Worm (Caenorhabditis elegans): Measurements from ENCODE around the gene Y25C1A.13.

Gene Y25C1A.13

ce11 chrII:3100546-3100945 lies 10.5 kb downstream of the Y25C1A.13 start, which contains the start of gene srg-24:
srg-24 (minus strand) TSS chrII:3100646.
- no peak for TF ChIP-seq R02D3.7 (tag; optimal IDR thresholded peaks at IDR 0.05)
- no peak for TF ChIP-seq dmd-4 (tag; optimal IDR thresholded peaks at IDR 0.05)
- no peak for TF ChIP-seq nhr-129 (tag; optimal IDR thresholded peaks at IDR 0.05)
- TF ChIP-seq C34F6.9 (tag; optimal IDR thresholded peaks at IDR 0.05), result no peak
- no peak for TF ChIP-seq sem-4 (tag; optimal IDR thresholded peaks at IDR 0.05)
- no peak for TF ChIP-seq Y55F3AM.14 (GFP tag; optimal IDR thresholded peaks at IDR 0.05)
- TF ChIP-seq zag-1 (tag; optimal IDR thresholded peaks at IDR 0.05), result no peak
- no peak for TF ChIP-seq fos-1 (tag; optimal IDR thresholded peaks at IDR 0.05)
- no peak for TF ChIP-seq nhr-237 (tag; optimal IDR thresholded peaks at IDR 0.05)
- no peak for TF ChIP-seq sma-9 (GFP tag; optimal IDR thresholded peaks at IDR 0.05)
- no peak for TF ChIP-seq sma-9 (tag; optimal IDR thresholded peaks at IDR 0.05)
- no peak for TF ChIP-seq egl-27 (tag; optimal IDR thresholded peaks at IDR 0.05)
- no peak for TF ChIP-seq nhr-12 (tag; optimal IDR thresholded peaks at IDR 0.05)
- no peak for TF ChIP-seq nhr-23 (tag; optimal IDR thresholded peaks at IDR 0.05)
- TF ChIP-seq elt-3 (tag; optimal IDR thresholded peaks at IDR 0.05), result no peak
- no peak for TF ChIP-seq alr-1 (tag; optimal IDR thresholded peaks at IDR 0.05)
- TF ChIP-seq gmeb-1 (tag; optimal IDR thresholded peaks at IDR 0.05), result no peak
- no peak for TF ChIP-seq mbf-1 (tag; optimal IDR thresholded peaks at IDR 0.05)
- no peak for TF ChIP-seq skn-1 (tag; optimal IDR thresholded peaks at IDR 0.05)

DNA sequence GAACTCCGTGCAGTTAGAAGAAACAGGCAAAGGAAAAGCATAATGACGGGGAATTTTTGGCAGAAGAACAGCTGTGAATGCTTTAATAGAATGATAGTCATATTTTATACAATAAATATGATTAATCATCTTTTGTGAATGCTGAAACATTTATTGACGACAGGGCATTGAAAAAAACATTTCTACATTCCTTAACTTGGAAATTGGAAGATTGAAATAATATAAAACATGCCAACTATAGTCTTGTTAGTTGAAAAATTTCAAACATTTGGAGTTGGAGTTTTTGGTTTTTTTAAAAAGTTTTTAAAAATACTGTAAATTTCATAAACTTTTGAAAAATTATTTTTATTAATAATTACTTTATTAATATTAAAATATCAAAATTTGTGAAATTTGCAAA lies 14.2 kb downstream of the Y25C1A.13 start, which contains the start of gene Y25C1A.14:
Y25C1A.14 (minus strand) TSS at position 101 of the 400 bp plus-strand sequence.
- no peak for TF ChIP-seq C34F6.9 (tag; optimal IDR thresholded peaks at IDR 0.05)
- no peak for TF ChIP-seq nhr-77 (tag; optimal IDR thresholded peaks at IDR 0.05)
- no peak for TF ChIP-seq aly-2 (tag; optimal IDR thresholded peaks at IDR 0.05)
- TF ChIP-seq sma-9 (GFP tag; optimal IDR thresholded peaks at IDR 0.05), result no peak
- TF ChIP-seq sma-9 (tag; optimal IDR thresholded peaks at IDR 0.05), result no peak
- TF ChIP-seq nhr-237 (tag; optimal IDR thresholded peaks at IDR 0.05), result no peak
- TF ChIP-seq gmeb-1 (tag; optimal IDR thresholded peaks at IDR 0.05), result no peak
- TF ChIP-seq nhr-10 (tag; optimal IDR thresholded peaks at IDR 0.05), result no peak
- no peak for TF ChIP-seq ama-1 (optimal IDR thresholded peaks at IDR 0.05)
- TF ChIP-seq unc-62 (GFP tag; optimal IDR thresholded peaks at IDR 0.05), result no peak
- no peak for TF ChIP-seq sem-4 (tag; optimal IDR thresholded peaks at IDR 0.05)
- no peak for TF ChIP-seq lin-11 (tag; optimal IDR thresholded peaks at IDR 0.05)
- no peak for TF ChIP-seq sma-3 (GFP tag; optimal IDR thresholded peaks at IDR 0.05)

ce11 chrII:3096060-3096459 lies 15.0 kb downstream of the Y25C1A.13 start, which contains the start of gene srg-23:
srg-23 (minus strand) TSS chrII:3096160.
- no peak for TF ChIP-seq lin-13 (GFP tag; optimal IDR thresholded peaks at IDR 0.05)
- TF ChIP-seq C34F6.9 (tag; optimal IDR thresholded peaks at IDR 0.05), result no peak
- no peak for TF ChIP-seq ztf-4 (tag; optimal IDR thresholded peaks at IDR 0.05)
- TF ChIP-seq zag-1 (tag; optimal IDR thresholded peaks at IDR 0.05), result no peak
- TF ChIP-seq mdl-1 (tag; optimal IDR thresholded peaks at IDR 0.05), result no peak
- TF ChIP-seq mbf-1 (tag; optimal IDR thresholded peaks at IDR 0.05), result no peak
- no peak for TF ChIP-seq lsy-2 (tag; optimal IDR thresholded peaks at IDR 0.05)
- TF ChIP-seq egl-27 (tag; optimal IDR thresholded peaks at IDR 0.05), result no peak
- TF ChIP-seq sem-4 (tag; optimal IDR thresholded peaks at IDR 0.05), result no peak
- no peak for TF ChIP-seq alr-1 (tag; optimal IDR thresholded peaks at IDR 0.05)

- TF ChIP-seq nhr-23 (tag; optimal IDR thresholded peaks at IDR 0.05), result no peak
- no peak for TF ChIP-seq skn-1 (tag; optimal IDR thresholded peaks at IDR 0.05)
- TF ChIP-seq mbf-1 (tag; optimal IDR thresholded peaks at IDR 0.05), result no peak
- TF ChIP-seq mdl-1 (tag; optimal IDR thresholded peaks at IDR 0.05), result no peak
- TF ChIP-seq ZK546.5 (tag; optimal IDR thresholded peaks at IDR 0.05), result no peak
- no peak for TF ChIP-seq nhr-77 (tag; optimal IDR thresholded peaks at IDR 0.05)
- TF ChIP-seq fos-1 (tag; optimal IDR thresholded peaks at IDR 0.05), result no peak
- TF ChIP-seq lin-13 (GFP tag; optimal IDR thresholded peaks at IDR 0.05), result no peak
- TF ChIP-seq alr-1 (tag; optimal IDR thresholded peaks at IDR 0.05), result no peak
- no peak for TF ChIP-seq elt-3 (tag; optimal IDR thresholded peaks at IDR 0.05)
- no peak for TF ChIP-seq ceh-16 (tag; optimal IDR thresholded peaks at IDR 0.05)
- TF ChIP-seq sem-4 (tag; optimal IDR thresholded peaks at IDR 0.05), result no peak
- no peak for TF ChIP-seq ztf-11 (tag; optimal IDR thresholded peaks at IDR 0.05)
- no peak for TF ChIP-seq ztf-1 (GFP tag; conservative IDR thresholded peaks at IDR 0.05)
- TF ChIP-seq egl-27 (tag; optimal IDR thresholded peaks at IDR 0.05), result no peak
- TF ChIP-seq lsy-2 (tag; optimal IDR thresholded peaks at IDR 0.05), result no peak
These were observed 17.7 kb downstream of the Y25C1A.13 start, which contains the start of gene srg-22 for ce11 chrII:3093352-3093751. srg-22 (minus strand) TSS chrII:3093452.

- no peak for TF ChIP-seq nhr-23 (tag; optimal IDR thresholded peaks at IDR 0.05)
- TF ChIP-seq F13H6.1 (tag; optimal IDR thresholded peaks at IDR 0.05), result no peak
- TF ChIP-seq mbf-1 (tag; optimal IDR thresholded peaks at IDR 0.05), result no peak
- TF ChIP-seq unc-62 (GFP tag; optimal IDR thresholded peaks at IDR 0.05), result no peak
- no peak for TF ChIP-seq ZK546.5 (tag; optimal IDR thresholded peaks at IDR 0.05)
- no peak for TF ChIP-seq ztf-1 (GFP tag; conservative IDR thresholded peaks at IDR 0.05)
- no peak for TF ChIP-seq ama-1 (optimal IDR thresholded peaks at IDR 0.05)
- TF ChIP-seq nhr-129 (tag; optimal IDR thresholded peaks at IDR 0.05), result no peak
- no peak for TF ChIP-seq gmeb-1 (tag; optimal IDR thresholded peaks at IDR 0.05)
- no peak for TF ChIP-seq zag-1 (tag; optimal IDR thresholded peaks at IDR 0.05)
- no peak for TF ChIP-seq sem-4 (tag; optimal IDR thresholded peaks at IDR 0.05)
- no peak for TF ChIP-seq egl-27 (tag; optimal IDR thresholded peaks at IDR 0.05)
- no peak for TF ChIP-seq sma-3 (GFP tag; optimal IDR thresholded peaks at IDR 0.05)
- no peak for TF ChIP-seq Y55F3AM.14 (GFP tag; optimal IDR thresholded peaks at IDR 0.05)
These were observed 19.8 kb downstream of the Y25C1A.13 start, which contains the start of gene srg-21 for ce11 chrII:3091268-3091667. srg-21 (minus strand) TSS chrII:3091368.

Data from whole organism, L2 larva.